Fruit fly (Drosophila melanogaster) whole organism, pupa: ENCODE measurements around the gene Cyp6t1.

Source experiments
- CG10348 ChIP-seq: fragments of 200-800 bp; sonication (Bioruptor generic); IDR thresholded peaks from 2 replicates; pipeline ENCODE4 v1.3.6; 2022; ENCODE audit warnings: missing biosample characterization, missing genetic modification characterization
- CG12605 ChIP-seq: fragments of 200-800 bp; sonication (Bioruptor generic); IDR thresholded peaks from 2 replicates; pipeline ENCODE4 v1.3.6; 2022; ENCODE audit warnings: missing biosample characterization, missing genetic modification characterization
- CG13204 ChIP-seq: fragments of 200-800 bp; sonication (Bioruptor generic); optimal IDR thresholded peaks from 2 replicates; lab custom pipeline; 2018; ENCODE audit warnings: missing biosample characterization, mild to moderate bottlenecking, missing genetic modification characterization, moderate library complexity
- CG15710 ChIP-seq: fragments of 200-800 bp; sonication (Bioruptor generic); optimal IDR thresholded peaks from 2 replicates; lab custom pipeline; 2018; ENCODE audit warnings: missing biosample characterization, mild to moderate bottlenecking, missing genetic modification characterization, moderate library complexity
- CG17806 ChIP-seq: fragments of 200-800 bp; sonication (Bioruptor generic); optimal IDR thresholded peaks from 2 replicates; lab custom pipeline; 2018; ENCODE audit warnings: missing biosample characterization, mild to moderate bottlenecking, missing genetic modification characterization, moderate library complexity
- CG32121 ChIP-seq: fragments of 200-800 bp; sonication (Bioruptor generic); IDR thresholded peaks from 2 replicates; pipeline ENCODE4 v1.3.6; 2022; ENCODE audit warnings: missing biosample characterization, missing genetic modification characterization
- CG34367 ChIP-seq: fragments of 200-800 bp; sonication (Bioruptor generic); optimal IDR thresholded peaks from 2 replicates; lab custom pipeline; 2018; ENCODE audit warnings: missing biosample characterization, mild to moderate bottlenecking, missing genetic modification characterization
- CG4496 ChIP-seq: fragments of 200-800 bp; sonication (Bioruptor generic); IDR thresholded peaks from 3 replicates; pipeline ENCODE4 v1.3.6; 2022; ENCODE audit warnings: missing biosample characterization, missing genetic modification characterization
- CG8159 ChIP-seq: fragments of 200-800 bp; sonication (Bioruptor generic); optimal IDR thresholded peaks from 3 replicates; lab custom pipeline; 2018; ENCODE audit warnings: missing biosample characterization, mild to moderate bottlenecking, missing genetic modification characterization, moderate library complexity
- CG8301 ChIP-seq: fragments of 200-800 bp; sonication (Bioruptor generic); optimal IDR thresholded peaks from 2 replicates; lab custom pipeline; 2018; ENCODE audit warnings: missing biosample characterization, mild to moderate bottlenecking, missing genetic modification characterization
- CG9948 ChIP-seq: fragments of 200-800 bp; sonication (Bioruptor generic); optimal IDR thresholded peaks from 2 replicates; lab custom pipeline; 2018; ENCODE audit warnings: missing biosample characterization, mild to moderate bottlenecking, missing genetic modification characterization, moderate library complexity
- D1 ChIP-seq: fragments of 200-800 bp; sonication (Bioruptor generic); optimal IDR thresholded peaks from 2 replicates; lab custom pipeline; 2018; ENCODE audit warnings: missing biosample characterization, mild to moderate bottlenecking, missing genetic modification characterization, moderate library complexity
- EcR ChIP-seq: fragments of 200-800 bp; sonication (Bioruptor generic); optimal IDR thresholded peaks from 3 replicates; lab custom pipeline; 2019; ENCODE audit warnings: missing biosample characterization, missing genetic modification characterization, mild to moderate bottlenecking, moderate library complexity, missing genetic modification reagents
- Ets98B ChIP-seq: fragments of 200-800 bp; sonication (Bioruptor generic); IDR thresholded peaks from 2 replicates; pipeline ENCODE4 v1.3.6; 2022; ENCODE audit warnings: missing biosample characterization, missing genetic modification characterization
- Snoo ChIP-seq: fragments of 200-800 bp; sonication (Bioruptor generic); optimal IDR thresholded peaks from 3 replicates; lab custom pipeline; 2017; ENCODE audit warnings: missing biosample characterization, mild to moderate bottlenecking, missing genetic modification characterization, inconsistent platforms
- fd96Ca ChIP-seq: fragments of 200-800 bp; sonication (Bioruptor generic); IDR thresholded peaks from 3 replicates; pipeline ENCODE4 v1.3.6; 2022; ENCODE audit warnings: missing biosample characterization, missing genetic modification characterization
- gl ChIP-seq: fragments of 200-800 bp; sonication (Bioruptor generic); optimal IDR thresholded peaks from 2 replicates; lab custom pipeline; 2018; ENCODE audit warnings: missing biosample characterization, mild to moderate bottlenecking, missing genetic modification characterization
- rn ChIP-seq: fragments of 200-800 bp; sonication (Bioruptor generic); IDR thresholded peaks from 2 replicates; pipeline ENCODE4 v1.3.6; 2022; ENCODE audit warnings: missing biosample characterization, missing genetic modification characterization

Gene Cyp6t1

dm6 chrX:21497025-21497424 is 22.0 kb downstream of the Cyp6t1 start:
- TF ChIP-seq EcR (no peak), CG17806 (no peak), CG8301 (no peak), Snoo (no peak), D1 (tag; lab: Kevin White, UChicago) (no peak), CG15710 (tag; lab: Kevin White, UChicago) (no peak), CG4496 (GFP tag; lab: Robert Waterston, UW) (no peak), rn (no peak), CG32121 (GFP tag; lab: Robert Waterston, UW) (no peak), CG13204 (GFP tag; lab: Kevin White, UChicago) (no peak), fd96Ca (GFP tag; lab: Robert Waterston, UW) (no peak), CG34367 (no peak), CG9948 (tag; lab: Kevin White, UChicago) (no peak), Ets98B (GFP tag; lab: Robert Waterston, UW) (no peak), CG8159 (no peak), gl (tag; lab: Kevin White, UChicago) (no peak)

dm6 chrX:21478845-21479244 is 40.2 kb downstream of the Cyp6t1 start, which contains the start of gene Ir20a:
TSS of gene Ir20a (minus strand) at chrX:21478945.
- TF ChIP-seq gl (tag; lab: Kevin White, UChicago) (no peak), Snoo (no peak), CG4496 (GFP tag; lab: Robert Waterston, UW) (no peak), CG12605 (GFP tag; lab: Robert Waterston, UW) (no peak), CG34367 (no peak), fd96Ca (GFP tag; lab: Robert Waterston, UW) (no peak), CG10348 (GFP tag; lab: Robert Waterston, UW) (no peak), CG32121 (GFP tag; lab: Robert Waterston, UW) (no peak)
- TF ChIP-seq, all 21 proteins: peak for 0
